Fruit fly (Drosophila melanogaster): ENCODE results near the gene Gyc89Db.

Gene Gyc89Db

dm6 chr3R:16442937-16443336 is 34.0 kb upstream of the Gyc89Db start, which contains the start of the genes Ttc1 and CG14882 (continued):
- TF ChIP-seq E2f1 (GFP tag; IDR thresholded peaks at IDR 0.05) (peak; percentile 70), sob (GFP tag; IDR thresholded peaks at IDR 0.05) (peak; percentile 88), ci (GFP tag; IDR thresholded peaks at IDR 0.05) (peak; percentile 95), inv (GFP tag; IDR thresholded peaks at IDR 0.05; ENCODE audit: partially characterized antibody) (0 out of 2 replicates have a peak, but pooled peaks have one; percentile 30), oc (tag; optimal IDR thresholded peaks at IDR 0.05) (no peak), Chrac-16 (GFP tag; optimal IDR thresholded peaks at IDR 0.05) (peak; percentile 84), amos (GFP tag; IDR thresholded peaks at IDR 0.05; ENCODE audit: partially characterized antibody) (peak; percentile 51; the same call in 1 of the 2 replicates), CG12391 (tag; optimal IDR thresholded peaks at IDR 0.05) (peak; percentile 91), cas (GFP tag; IDR thresholded peaks at IDR 0.05) (peak; percentile 51; the same call in 1 of the 2 replicates), lbe (GFP tag; optimal IDR thresholded peaks at IDR 0.05) (peak; percentile 73)

DNA sequence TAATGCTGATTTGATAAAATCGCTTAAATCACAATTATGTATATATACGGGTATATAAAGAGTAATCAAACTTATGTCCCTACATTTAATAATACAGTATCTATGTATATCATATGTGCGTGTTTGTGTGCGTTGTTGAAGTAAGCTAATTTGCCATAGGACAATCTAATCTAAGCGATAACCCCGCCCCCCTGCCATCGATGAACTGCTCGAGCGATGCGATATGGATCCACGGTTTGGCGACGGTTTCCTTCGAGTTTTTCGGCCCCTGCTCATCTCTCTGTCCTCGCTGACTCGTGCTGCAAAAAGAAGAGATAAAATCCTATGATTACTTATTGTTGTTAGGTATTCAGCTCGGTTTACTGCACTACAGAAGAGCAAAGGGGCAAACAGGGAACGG is 30.1 kb upstream of the Gyc89Db start:
- TF ChIP-seq lilli (GFP tag; optimal IDR thresholded peaks at IDR 0.05): no peak
- TF ChIP-seq sug (tag; optimal IDR thresholded peaks at IDR 0.05): peak; percentile 98
- TF ChIP-seq CG6813 (GFP tag; optimal IDR thresholded peaks at IDR 0.05): no peak
- peak; percentile 74 for TF ChIP-seq mirr (GFP tag; optimal IDR thresholded peaks at IDR 0.05)
- no peak for TF ChIP-seq wor (GFP tag; IDR thresholded peaks at IDR 0.05)
- peak; percentile 93 for TF ChIP-seq Vsx1 (GFP tag; optimal IDR thresholded peaks at IDR 0.05)
- TF ChIP-seq GATAe (GFP tag; conservative IDR thresholded peaks at IDR 0.05): peak; percentile 86
- peak; percentile 55 for TF ChIP-seq grn (GFP tag; optimal IDR thresholded peaks at IDR 0.05)
- TF ChIP-seq HmgZ (tag; optimal IDR thresholded peaks at IDR 0.05): no peak
- peak; percentile 14 for TF ChIP-seq lab (GFP tag; optimal IDR thresholded peaks at IDR 0.05)
- no peak for TF ChIP-seq klu (GFP tag; IDR thresholded peaks at IDR 0.05)
- TF ChIP-seq CG8290 (GFP tag; optimal IDR thresholded peaks at IDR 0.05): no peak
- TF ChIP-seq CG8290 (tag; optimal IDR thresholded peaks at IDR 0.05): peak in 1 of 2 experiments; percentile 17
- peak; percentile 44 for TF ChIP-seq CG34376 (GFP tag; optimal IDR thresholded peaks at IDR 0.05)
- no peak for TF ChIP-seq danr (GFP tag; IDR thresholded peaks at IDR 0.05)
- TF ChIP-seq crol (GFP tag; IDR thresholded peaks at IDR 0.05): peak; percentile 60; the same call in 1 of the 2 replicates
- TF ChIP-seq Xrp1 (GFP tag; IDR thresholded peaks at IDR 0.05): no peak
- TF ChIP-seq cwo (GFP tag; optimal IDR thresholded peaks at IDR 0.05): peak; percentile 34
- no peak for TF ChIP-seq en (GFP tag; optimal IDR thresholded peaks at IDR 0.05)
- TF ChIP-seq CG2199 (GFP tag; IDR thresholded peaks at IDR 0.05): 0 out of 3 replicates have a peak, but pooled peaks have one; percentile 26
- peak; percentile 83 for TF ChIP-seq exex (tag; optimal IDR thresholded peaks at IDR 0.05)

- no peak for TF ChIP-seq tgo (GFP tag; IDR thresholded peaks at IDR 0.05)
- TF ChIP-seq CG16815 (GFP tag; optimal IDR thresholded peaks at IDR 0.05): no peak
- no peak for TF ChIP-seq Scr (GFP tag; IDR thresholded peaks at IDR 0.05; ENCODE audit: partially characterized antibody)
- no peak for TF ChIP-seq Spps (tag; optimal IDR thresholded peaks at IDR 0.05)
- TF ChIP-seq stwl (tag; optimal IDR thresholded peaks at IDR 0.05): no peak
- TF ChIP-seq ci (GFP tag; IDR thresholded peaks at IDR 0.05): no peak
- TF ChIP-seq Myb (GFP tag; optimal IDR thresholded peaks at IDR 0.05): no peak
- no peak for TF ChIP-seq hkb (optimal IDR thresholded peaks at IDR 0.05)
- no peak for TF ChIP-seq hkb (GFP tag; IDR thresholded peaks at IDR 0.05)
- TF ChIP-seq org-1 (GFP tag; optimal IDR thresholded peaks at IDR 0.05): no peak
- no peak for TF ChIP-seq bcd (GFP tag; optimal IDR thresholded peaks at IDR 0.05)
- peak; percentile 16 for TF ChIP-seq ftz-f1 (GFP tag; optimal IDR thresholded peaks at IDR 0.05)
- no peak for TF ChIP-seq CG9215 (GFP tag; IDR thresholded peaks at IDR 0.05)
- TF ChIP-seq sug (tag; optimal IDR thresholded peaks at IDR 0.05): peak; percentile 51
- no peak for TF ChIP-seq Fer1 (GFP tag; optimal IDR thresholded peaks at IDR 0.05)
- no peak for TF ChIP-seq Antp (GFP tag; optimal IDR thresholded peaks at IDR 0.05)
- TF ChIP-seq al (GFP tag; IDR thresholded peaks at IDR 0.05): no peak
- TF ChIP-seq Nf-YB (GFP tag; optimal IDR thresholded peaks at IDR 0.05): no peak
- TF ChIP-seq CG31224 (GFP tag; IDR thresholded peaks at IDR 0.05): no peak
- no peak for TF ChIP-seq CG42726 (GFP tag; IDR thresholded peaks at IDR 0.05; ENCODE audit: partially characterized antibody)
- TF ChIP-seq Mad (GFP tag; optimal IDR thresholded peaks at IDR 0.05): no peak
Observed at dm6 chr3R:16447448-16448045, 29.4 kb upstream of the Gyc89Db start.

All from whole organism, embryonic.